Fruit fly (Drosophila melanogaster) S2 (cell line): ENCODE measurements around the gene sba.

Experiments
- CG8478 ChIP-seq: fragments of >200 bp; optimal IDR thresholded peaks from 2 replicates; lab custom pipeline; 2018
- CTCF ChIP-seq, 2 experiments: fragments of >200 bp; optimal IDR thresholded peaks; 2 replicates each; lab custom pipeline; 2018

- TF ChIP-seq CG8478 (lab: Kevin White, UChicago) (no peak), CTCF (optimal IDR thresholded peaks at IDR 0.05; lab: Kevin White, UChicago) (no peak)
Measured at dm6 chr3R:23872606-23873192, 50.1 kb downstream of the sba start.
